Worm (Caenorhabditis elegans) whole organism, early embryonic: ENCODE results near the gene orc-2.

ENCODE experiments used
- B0310.2 ChIP-seq: sonication (generic microtip); optimal IDR thresholded peaks from 2 replicates; lab custom pipeline; 2016; ENCODE audit warnings: mild to moderate bottlenecking, missing genetic modification characterization, missing compliant biosample characterization
- F13C5.2 ChIP-seq: sonication (generic microtip); optimal IDR thresholded peaks from 2 replicates; lab custom pipeline; 2017; ENCODE audit warnings: mild to moderate bottlenecking, missing genetic modification characterization, inconsistent platforms, missing compliant biosample characterization
- aly-1 ChIP-seq: sonication (generic microtip); optimal IDR thresholded peaks from 2 replicates; lab custom pipeline; 2016; ENCODE audit warnings: missing genetic modification characterization, missing compliant biosample characterization
- ama-1 ChIP-seq: fragments of 150-350 bp; optimal IDR thresholded peaks from 2 replicates; lab custom pipeline; 2014
- ceh-13 ChIP-seq: fragments of 200-800 bp; sonication (Bioruptor generic); optimal IDR thresholded peaks from 2 replicates; lab custom pipeline; 2018; ENCODE audit warnings: mild to moderate bottlenecking, missing genetic modification characterization, missing compliant biosample characterization
- ceh-36 ChIP-seq: sonication (generic microtip); optimal IDR thresholded peaks from 2 replicates; lab custom pipeline; 2016; ENCODE audit warnings: missing genetic modification characterization, inconsistent platforms, missing compliant biosample characterization
- ets-7 ChIP-seq: sonication (generic microtip); optimal IDR thresholded peaks from 2 replicates; lab custom pipeline; 2016; ENCODE audit warnings: missing genotype, missing genetic modification characterization, missing compliant biosample characterization
- flt-1 ChIP-seq: fragments of 200-800 bp; sonication (Bioruptor generic); IDR thresholded peaks from 2 replicates; pipeline ENCODE4 v1.3.6; 2022; ENCODE audit warnings: missing genetic modification characterization, missing compliant biosample characterization
- hmbx-1 ChIP-seq: sonication (generic microtip); optimal IDR thresholded peaks from 2 replicates; lab custom pipeline; 2016; ENCODE audit warnings: mild to moderate bottlenecking, missing genetic modification characterization, missing compliant biosample characterization
- hmg-4 ChIP-seq: fragments of 200-800 bp; sonication (Bioruptor generic); optimal IDR thresholded peaks from 2 replicates; lab custom pipeline; 2018; ENCODE audit warnings: mild to moderate bottlenecking, missing genetic modification characterization, missing compliant biosample characterization
- hnd-1 ChIP-seq: sonication (generic microtip); optimal IDR thresholded peaks from 2 replicates; lab custom pipeline; 2016; ENCODE audit warnings: missing genetic modification characterization, missing compliant biosample characterization
- pes-1 ChIP-seq: fragments of 200-800 bp; sonication (Bioruptor generic); IDR thresholded peaks from 2 replicates; pipeline ENCODE4 v1.3.6; 2022; ENCODE audit warnings: missing genetic modification reagents, missing genetic modification characterization, missing compliant biosample characterization
- scrt-1 ChIP-seq: fragments of 200-800 bp; sonication (Bioruptor generic); IDR thresholded peaks from 2 replicates; pipeline ENCODE4 v1.3.6; 2022; ENCODE audit warnings: missing genetic modification characterization, missing compliant biosample characterization
- sea-1 ChIP-seq: fragments of 200-800 bp; sonication (Bioruptor generic); conservative IDR thresholded peaks from 2 replicates; pipeline ENCODE4 v1.3.6; 2022; ENCODE audit warnings: missing genetic modification characterization, missing compliant biosample characterization
- tbx-11 ChIP-seq: fragments of 200-800 bp; sonication (Bioruptor generic); IDR thresholded peaks from 2 replicates; pipeline ENCODE4 v1.3.6; 2022; ENCODE audit warnings: missing genetic modification characterization, missing compliant biosample characterization
- tbx-37 ChIP-seq: fragments of 200-800 bp; sonication (Bioruptor generic); conservative IDR thresholded peaks from 2 replicates; pipeline ENCODE4 v1.3.6; 2022; ENCODE audit warnings: missing genetic modification reagents, missing genetic modification characterization, missing compliant biosample characterization
- tra-4 ChIP-seq: sonication (generic microtip); optimal IDR thresholded peaks from 2 replicates; lab custom pipeline; 2017; ENCODE audit warnings: missing genetic modification characterization, missing compliant biosample characterization

The orc-2 gene

ce11 chrII:10843527-10843926, 30.2 kb upstream of the orc-2 start, which contains the start of gene M106.8:
M106.8 (minus strand) TSS chrII:10843627.
- TF ChIP-seq ama-1 (lab: Kevin White, UChicago) (no peak), hnd-1 (tag; lab: Kevin White, UChicago) (no peak), flt-1 (GFP tag; lab: Robert Waterston, UW) (no peak), pes-1 (no peak)

- TF ChIP-seq ceh-36 (no peak), flt-1 (GFP tag; lab: Robert Waterston, UW) (no peak), pes-1 (no peak), tbx-37 (GFP tag; lab: Robert Waterston, UW) (no peak), hnd-1 (tag; lab: Kevin White, UChicago) (no peak), ceh-13 (GFP tag; lab: Kevin White, UChicago) (no peak), hmg-4 (no peak), sea-1 (no peak), ets-7 (no peak), ama-1 (lab: Kevin White, UChicago) (no peak), aly-1 (tag; lab: Kevin White, UChicago) (no peak), tbx-11 (GFP tag; lab: Robert Waterston, UW) (no peak), scrt-1 (GFP tag; lab: Robert Waterston, UW) (no peak)
Measured at ce11 chrII:10847057-10847456, 26.7 kb upstream of the orc-2 start.

ce11 chrII:10849903-10850302, 23.8 kb upstream of the orc-2 start, which contains the start of gene M106.2:
M106.2 (minus strand) TSS chrII:10850003.
- TF ChIP-seq tbx-37 (GFP tag; lab: Robert Waterston, UW) (no peak), ama-1 (lab: Kevin White, UChicago) (no peak), hnd-1 (tag; lab: Kevin White, UChicago) (no peak), pes-1 (no peak), tra-4 (tag; lab: Kevin White, UChicago) (no peak), flt-1 (GFP tag; lab: Robert Waterston, UW) (no peak), B0310.2 (tag; lab: Kevin White, UChicago) (no peak), ets-7 (no peak), ceh-36 (no peak), sea-1 (no peak), aly-1 (tag; lab: Kevin White, UChicago) (no peak)

ce11 chrII:10851110-10851509, 22.6 kb upstream of the orc-2 start:
- TF ChIP-seq ceh-36 (no peak), hmg-4 (peak; percentile 46), hnd-1 (tag; lab: Kevin White, UChicago) (no peak)

- no peak for TF ChIP-seq tbx-11 (GFP tag; lab: Robert Waterston, UW)
- TF ChIP-seq aly-1 (tag; lab: Kevin White, UChicago): no peak
- no peak for TF ChIP-seq sea-1
- TF ChIP-seq hmbx-1: no peak
- no peak for TF ChIP-seq ceh-13 (GFP tag; lab: Kevin White, UChicago)
- TF ChIP-seq tra-4 (tag; lab: Kevin White, UChicago): no peak
- TF ChIP-seq scrt-1 (GFP tag; lab: Robert Waterston, UW): no peak
- no peak for TF ChIP-seq flt-1 (GFP tag; lab: Robert Waterston, UW)
- no peak for TF ChIP-seq ets-7
- TF ChIP-seq B0310.2 (tag; lab: Kevin White, UChicago): no peak
- no peak for TF ChIP-seq pes-1
- TF ChIP-seq tbx-37 (GFP tag; lab: Robert Waterston, UW): no peak
- TF ChIP-seq hnd-1 (tag; lab: Kevin White, UChicago): no peak
Measured at ce11 chrII:10852880-10853279, 20.9 kb upstream of the orc-2 start.

ce11 chrII:10857077-10857476, 16.7 kb upstream of the orc-2 start, which contains the start of gene M106.7:
M106.7 (minus strand) TSS chrII:10857177.
- TF ChIP-seq flt-1 (GFP tag; lab: Robert Waterston, UW) (no peak), pes-1 (no peak), ceh-36 (no peak), hmbx-1 (no peak), ets-7 (no peak), aly-1 (tag; lab: Kevin White, UChicago) (no peak), tbx-11 (GFP tag; lab: Robert Waterston, UW) (no peak)

- TF ChIP-seq hmbx-1 (no peak), hnd-1 (tag; lab: Kevin White, UChicago) (no peak), hmg-4 (no peak), B0310.2 (tag; lab: Kevin White, UChicago) (no peak), sea-1 (no peak), ama-1 (lab: Kevin White, UChicago) (no peak), ceh-36 (no peak), ets-7 (no peak), scrt-1 (GFP tag; lab: Robert Waterston, UW) (no peak), F13C5.2 (tag; lab: Kevin White, UChicago) (no peak), pes-1 (no peak), tra-4 (tag; lab: Kevin White, UChicago) (no peak), tbx-11 (GFP tag; lab: Robert Waterston, UW) (no peak), ceh-13 (GFP tag; lab: Kevin White, UChicago) (no peak), flt-1 (GFP tag; lab: Robert Waterston, UW) (no peak), aly-1 (tag; lab: Kevin White, UChicago) (no peak), tbx-37 (GFP tag; lab: Robert Waterston, UW) (no peak)
Measured at ce11 chrII:10859359-10859758, 14.4 kb upstream of the orc-2 start.

- TF ChIP-seq ets-7 (no peak), ama-1 (lab: Kevin White, UChicago) (no peak), hmbx-1 (no peak), tbx-37 (GFP tag; lab: Robert Waterston, UW) (no peak), scrt-1 (GFP tag; lab: Robert Waterston, UW) (no peak), pes-1 (no peak), F13C5.2 (tag; lab: Kevin White, UChicago) (no peak), tra-4 (tag; lab: Kevin White, UChicago) (no peak), hnd-1 (tag; lab: Kevin White, UChicago) (no peak), tbx-11 (GFP tag; lab: Robert Waterston, UW) (no peak), aly-1 (tag; lab: Kevin White, UChicago) (no peak), hmg-4 (no peak), ceh-36 (no peak), B0310.2 (tag; lab: Kevin White, UChicago) (no peak), ceh-13 (GFP tag; lab: Kevin White, UChicago) (no peak), flt-1 (GFP tag; lab: Robert Waterston, UW) (no peak), sea-1 (no peak)
Measured at ce11 chrII:10860840-10861239, 12.9 kb upstream of the orc-2 start, which contains the start of gene M106.3. M106.3 (minus strand) TSS chrII:10860909.
